Worm (Caenorhabditis elegans) whole organism, early embryonic: Measurements from ENCODE around the gene srd-40.

Experiments used
- B0310.2 ChIP-seq: sonication (generic microtip); optimal IDR thresholded peaks from 2 replicates; lab custom pipeline; 2016; ENCODE audit warnings: mild to moderate bottlenecking, missing genetic modification characterization, missing compliant biosample characterization
- ama-1 ChIP-seq: fragments of 150-350 bp; optimal IDR thresholded peaks from 2 replicates; lab custom pipeline; 2014
- flt-1 ChIP-seq: fragments of 200-800 bp; sonication (Bioruptor generic); IDR thresholded peaks from 2 replicates; pipeline ENCODE4 v1.3.6; 2022; ENCODE audit warnings: missing genetic modification characterization, missing compliant biosample characterization
- sea-1 ChIP-seq: fragments of 200-800 bp; sonication (Bioruptor generic); conservative IDR thresholded peaks from 2 replicates; pipeline ENCODE4 v1.3.6; 2022; ENCODE audit warnings: missing genetic modification characterization, missing compliant biosample characterization

DNA sequence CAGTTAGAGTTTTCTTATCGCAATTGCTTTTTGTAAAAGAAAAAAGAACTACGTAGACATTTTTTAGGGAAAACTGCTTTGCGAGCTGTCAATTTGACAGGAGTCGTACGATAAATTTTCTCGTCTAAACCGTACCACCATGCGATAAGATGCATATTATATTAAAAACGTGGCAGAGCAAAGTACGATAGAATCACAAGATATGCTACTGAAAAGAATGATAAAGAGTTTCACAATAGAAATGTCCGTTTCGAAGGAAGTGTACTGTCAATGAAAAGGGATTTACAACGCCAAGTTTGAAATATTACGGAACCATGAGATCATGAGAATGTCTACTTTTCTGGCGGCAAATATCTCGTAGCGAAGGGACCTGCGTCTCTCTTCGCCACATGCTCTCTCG lies 41.3 kb downstream of the srd-40 start, which contains the start of gene F19H6.5:
- TF ChIP-seq B0310.2 = no peak
- no peak for TF ChIP-seq ama-1
- TF ChIP-seq flt-1 (GFP tag; lab: Robert Waterston, UW) = no peak
- no peak for TF ChIP-seq sea-1
